Fruit fly (Drosophila melanogaster) whole organism, prepupa: Measurements from ENCODE around the gene CG9662.

Experiments used
- Blimp-1 ChIP-seq: fragments of 200-800 bp; sonication (Bioruptor generic); optimal IDR thresholded peaks from 3 replicates; lab custom pipeline; 2017; ENCODE audit warnings: missing biosample characterization, missing genetic modification characterization, mild to moderate bottlenecking, moderate library complexity, missing genetic modification reagents
- CG10631 ChIP-seq: fragments of 200-800 bp; sonication (Bioruptor generic); optimal IDR thresholded peaks from 2 replicates; lab custom pipeline; 2016; ENCODE audit warnings: missing biosample characterization, missing genetic modification characterization
- CG10669 ChIP-seq: fragments of 200-800 bp; sonication (Bioruptor generic); optimal IDR thresholded peaks from 3 replicates; lab custom pipeline; 2018; ENCODE audit warnings: missing biosample characterization, mild to moderate bottlenecking, missing genetic modification characterization, moderate library complexity
- CG11294 ChIP-seq: fragments of 200-800 bp; sonication (Bioruptor generic); IDR thresholded peaks from 2 replicates; pipeline ENCODE4 v1.3.6; 2022; ENCODE audit warnings: missing biosample characterization, missing genetic modification characterization
- CG11902 ChIP-seq: fragments of 200-800 bp; sonication (Bioruptor generic); optimal IDR thresholded peaks from 3 replicates; lab custom pipeline; 2016; ENCODE audit warnings: missing biosample characterization, missing genetic modification characterization
- CG15336 ChIP-seq: fragments of 200-800 bp; sonication (Bioruptor generic); IDR thresholded peaks from 2 replicates; pipeline ENCODE4 v1.3.6; 2022; ENCODE audit warnings: missing biosample characterization, missing genetic modification characterization
- CG1621 ChIP-seq: fragments of 200-800 bp; sonication (Bioruptor generic); optimal IDR thresholded peaks from 3 replicates; lab custom pipeline; 2018; ENCODE audit warnings: missing biosample characterization, mild to moderate bottlenecking, missing genetic modification characterization
- CG3032 ChIP-seq: fragments of 200-800 bp; optimal IDR thresholded peaks from 2 replicates; lab custom pipeline; 2019; ENCODE audit warnings: missing biosample characterization, mild to moderate bottlenecking, missing genetic modification characterization, moderate library complexity
- CG31627 ChIP-seq: fragments of 200-800 bp; sonication (Bioruptor generic); optimal IDR thresholded peaks from 3 replicates; lab custom pipeline; 2016; ENCODE audit warnings: missing biosample characterization, missing genetic modification characterization
- CG32006 ChIP-seq: fragments of 200-800 bp; sonication (Bioruptor generic); optimal IDR thresholded peaks from 3 replicates; lab custom pipeline; 2017; ENCODE audit warnings: missing biosample characterization, mild to moderate bottlenecking, missing genetic modification characterization
- CG3919 ChIP-seq: fragments of 200-800 bp; sonication (Bioruptor generic); optimal IDR thresholded peaks from 3 replicates; lab custom pipeline; 2016; ENCODE audit warnings: missing biosample characterization, missing genetic modification characterization
- CG6163 ChIP-seq: fragments of 200-800 bp; sonication (Bioruptor generic); IDR thresholded peaks from 3 replicates; pipeline ENCODE4 v1.3.6; 2022; ENCODE audit warnings: missing biosample characterization, missing genetic modification characterization
- CG6854 ChIP-seq: fragments of 200-800 bp; sonication (Bioruptor generic); optimal IDR thresholded peaks from 2 replicates; lab custom pipeline; 2017; ENCODE audit warnings: missing biosample characterization, mild to moderate bottlenecking, missing genetic modification characterization
- CG8319 ChIP-seq: fragments of 200-800 bp; sonication (Bioruptor generic); optimal IDR thresholded peaks from 3 replicates; lab custom pipeline; 2016; ENCODE audit warnings: missing biosample characterization, missing genetic modification characterization
- CG8632 ChIP-seq: fragments of 200-800 bp; sonication (Bioruptor generic); optimal IDR thresholded peaks from 3 replicates; lab custom pipeline; 2016; ENCODE audit warnings: missing biosample characterization, missing genetic modification characterization
- CG9139 ChIP-seq: fragments of 200-800 bp; sonication (Bioruptor generic); optimal IDR thresholded peaks from 3 replicates; lab custom pipeline; 2017; ENCODE audit warnings: missing biosample characterization, mild to moderate bottlenecking, missing genetic modification characterization
- Eip78C ChIP-seq: fragments of 200-800 bp; sonication (Bioruptor generic); peaks from one replicate; lab custom pipeline; 2016; ENCODE audit warnings: missing biosample characterization, missing genetic modification characterization
- Eip93F ChIP-seq: fragments of 200-800 bp; sonication (Bioruptor generic); optimal IDR thresholded peaks from 2 replicates; lab custom pipeline; 2016; ENCODE audit warnings: missing biosample characterization, mild to moderate bottlenecking, missing genetic modification characterization
- Ets96B ChIP-seq: fragments of 200-800 bp; optimal IDR thresholded peaks from 2 replicates; lab custom pipeline; 2019; ENCODE audit warnings: missing biosample characterization, mild to moderate bottlenecking, missing genetic modification characterization, moderate library complexity
- Gug ChIP-seq: fragments of 200-800 bp; sonication (Bioruptor generic); IDR thresholded peaks from 2 replicates; pipeline ENCODE4 v1.3.6; 2022; ENCODE audit warnings: missing biosample characterization, missing genetic modification characterization
- Hr39 ChIP-seq: fragments of 200-800 bp; sonication (Bioruptor generic); optimal IDR thresholded peaks from 2 replicates; lab custom pipeline; 2016; ENCODE audit warnings: missing biosample characterization, missing genetic modification characterization
- Hr4 ChIP-seq: fragments of 200-800 bp; sonication (Bioruptor generic); optimal IDR thresholded peaks from 3 replicates; lab custom pipeline; 2016; ENCODE audit warnings: missing biosample characterization, missing genetic modification characterization
- Lpt ChIP-seq: fragments of 200-800 bp; sonication (Bioruptor generic); optimal IDR thresholded peaks from 3 replicates; lab custom pipeline; 2016; ENCODE audit warnings: missing biosample characterization, missing genetic modification characterization
- OdsH ChIP-seq: fragments of 200-800 bp; sonication (Bioruptor generic); optimal IDR thresholded peaks from 3 replicates; lab custom pipeline; 2016; ENCODE audit warnings: missing biosample characterization, missing genetic modification characterization
- Smox ChIP-seq: fragments of 200-800 bp; sonication (Bioruptor generic); optimal IDR thresholded peaks from 3 replicates; lab custom pipeline; 2016; ENCODE audit warnings: missing biosample characterization, missing genetic modification characterization
- Sox102F ChIP-seq: fragments of 200-800 bp; sonication (Bioruptor generic); optimal IDR thresholded peaks from 2 replicates; lab custom pipeline; 2016; ENCODE audit warnings: missing biosample characterization, mild to moderate bottlenecking, missing genetic modification characterization
- Sox14 ChIP-seq: fragments of 200-800 bp; sonication (Bioruptor generic); optimal IDR thresholded peaks from 3 replicates; lab custom pipeline; 2016; ENCODE audit warnings: missing biosample characterization, missing genetic modification characterization
- Sox15 ChIP-seq: fragments of 200-800 bp; sonication (Bioruptor generic); optimal IDR thresholded peaks from 3 replicates; lab custom pipeline; 2016; ENCODE audit warnings: missing biosample characterization, missing genetic modification characterization
- achi ChIP-seq: fragments of 200-800 bp; sonication (Bioruptor generic); optimal IDR thresholded peaks from 3 replicates; lab custom pipeline; 2016; ENCODE audit warnings: missing biosample characterization, missing genetic modification characterization
- acj6 ChIP-seq: fragments of 200-800 bp; sonication (Bioruptor generic); optimal IDR thresholded peaks from 3 replicates; lab custom pipeline; 2016; ENCODE audit warnings: missing biosample characterization, missing genetic modification characterization
- cyc ChIP-seq: fragments of 200-800 bp; sonication (Bioruptor generic); optimal IDR thresholded peaks from 3 replicates; lab custom pipeline; 2016; ENCODE audit warnings: missing biosample characterization, missing genetic modification characterization
- dsx ChIP-seq: fragments of 200-800 bp; optimal IDR thresholded peaks from 3 replicates; lab custom pipeline; 2019; ENCODE audit warnings: missing biosample characterization, mild to moderate bottlenecking, missing genetic modification characterization, moderate library complexity; ENCODE audit not compliant: poor library complexity, severe bottlenecking
- eg ChIP-seq: fragments of 200-800 bp; sonication (Bioruptor generic); IDR thresholded peaks from 3 replicates; pipeline ENCODE4 v1.3.6; 2022; ENCODE audit warnings: missing biosample characterization, missing genetic modification characterization
- fd85E ChIP-seq: fragments of 200-800 bp; sonication (Bioruptor generic); optimal IDR thresholded peaks from 3 replicates; lab custom pipeline; 2016; ENCODE audit warnings: missing biosample characterization, missing genetic modification characterization
- fkh ChIP-seq: fragments of 200-800 bp; sonication (Bioruptor generic); optimal IDR thresholded peaks from 3 replicates; lab custom pipeline; 2017; ENCODE audit warnings: missing biosample characterization, mild to moderate bottlenecking, missing genetic modification characterization, moderate library complexity
- net ChIP-seq: fragments of 200-800 bp; sonication (Bioruptor generic); optimal IDR thresholded peaks from 3 replicates; lab custom pipeline; 2016; ENCODE audit warnings: missing biosample characterization, missing genetic modification characterization
- ss ChIP-seq, 2 experiments: fragments of 200-800 bp; sonication (Bioruptor generic); optimal IDR thresholded peaks; 2 replicates in 1 of 2; 3 replicates in 1 of 2; lab custom pipeline; 2017 to 2018; ENCODE audit warnings: mild to moderate bottlenecking in 2 of 2, missing biosample characterization in 2 of 2, missing genetic modification characterization in 2 of 2, moderate library complexity in 1 of 2
- svp ChIP-seq: fragments of 200-800 bp; sonication (Bioruptor generic); peaks from one replicate; lab custom pipeline; 2016; ENCODE audit warnings: missing biosample characterization, missing genetic modification characterization
- vri ChIP-seq: fragments of 200-800 bp; sonication (Bioruptor generic); optimal IDR thresholded peaks from 3 replicates; lab custom pipeline; 2016; ENCODE audit warnings: missing biosample characterization, mild to moderate bottlenecking, missing genetic modification characterization

CG9662 gene

dm6 chr2L:3376684-3377086 is at the start of gene CG9662, which contains the start of gene Ptpa (continued):
- no peak for TF ChIP-seq Blimp-1 (GFP tag; lab: Kevin White, UChicago)
- TF ChIP-seq net (GFP tag; lab: Kevin White, UChicago): peak; percentile 37
- TF ChIP-seq Gug: peak; percentile 67
- TF ChIP-seq eg: peak; percentile 61; the same call in 1 of the 3 replicates
- TF ChIP-seq CG32006: peak; percentile 77
- peak; percentile 36 for TF ChIP-seq CG1621 (tag; lab: Kevin White, UChicago)
- peak; percentile 60; the same call in 1 of the 2 replicates for TF ChIP-seq CG11294 (GFP tag; lab: Robert Waterston, UW)
- TF ChIP-seq fkh (GFP tag; lab: Kevin White, UChicago): peak; percentile 72

- TF ChIP-seq vri (GFP tag; lab: Kevin White, UChicago): no peak
- no peak for TF ChIP-seq Gug
- no peak for TF ChIP-seq Blimp-1 (GFP tag; lab: Kevin White, UChicago)
- no peak for TF ChIP-seq OdsH (GFP tag; lab: Kevin White, UChicago)
- peak; percentile 33 for TF ChIP-seq CG3032 (tag; lab: Kevin White, UChicago)
- TF ChIP-seq, all 60 proteins: peak for 1
Observed at dm6 chr2L:3425947-3426346, 49.4 kb upstream of the CG9662 start.

- TF ChIP-seq CG15336 (0 out of 2 replicates have a peak, but pooled peaks have one; percentile 9), vri (GFP tag; lab: Kevin White, UChicago) (no peak), CG6163 (GFP tag; lab: Robert Waterston, UW) (peak; percentile 6; the same call in 1 of the 3 replicates), CG3919 (GFP tag; lab: Kevin White, UChicago) (peak; percentile 10), eg (peak; percentile 13; the same call in 1 of the 3 replicates), Hr39 (GFP tag; lab: Kevin White, UChicago) (no peak), Lpt (GFP tag; lab: Kevin White, UChicago) (no peak), Eip78C (GFP tag; lab: Kevin White, UChicago) (peak; percentile 50)
- TF ChIP-seq, all 60 proteins: peak for 5
Observed at dm6 chr2L:3422753-3423152, 46.2 kb upstream of the CG9662 start.

dm6 chr2L:3417613-3418012 is 41.1 kb upstream of the CG9662 start:
- TF ChIP-seq svp (peak; percentile 4), OdsH (GFP tag; lab: Kevin White, UChicago) (no peak)
- TF ChIP-seq, all 60 proteins: peak for 1

dm6 chr2L:3416527-3417304 is 40.2 kb upstream of the CG9662 start, which contains the start of gene CG31952:
TSS of gene CG31952 (plus strand) at chr2L:3416693.
- no peak for TF ChIP-seq dsx
- no peak for TF ChIP-seq CG6854 (GFP tag; lab: Kevin White, UChicago)
- peak; percentile 30 for TF ChIP-seq CG11902 (GFP tag; lab: Kevin White, UChicago)
- no peak for TF ChIP-seq Lpt (GFP tag; lab: Kevin White, UChicago)
- no peak for TF ChIP-seq CG9139 (GFP tag; lab: Kevin White, UChicago)
- no peak for TF ChIP-seq Hr39 (GFP tag; lab: Kevin White, UChicago)
- TF ChIP-seq Eip93F: no peak
- TF ChIP-seq CG15336: peak; percentile 69
- TF ChIP-seq CG1621 (tag; lab: Kevin White, UChicago): no peak
- TF ChIP-seq achi (GFP tag; lab: Kevin White, UChicago): peak; percentile 39
- TF ChIP-seq Ets96B (tag; lab: Kevin White, UChicago): peak; percentile 35
- TF ChIP-seq CG8319: no peak
- TF ChIP-seq CG32006: no peak
- TF ChIP-seq Sox102F (GFP tag; lab: Kevin White, UChicago): no peak
- TF ChIP-seq svp: peak; percentile 49
- TF ChIP-seq cyc (GFP tag; lab: Kevin White, UChicago): no peak
- TF ChIP-seq CG31627 (GFP tag; lab: Kevin White, UChicago): no peak
- peak; percentile 22 for TF ChIP-seq Hr4 (GFP tag; lab: Kevin White, UChicago)
- peak; percentile 60; the same call in 2 of the 3 replicates for TF ChIP-seq CG6163 (GFP tag; lab: Robert Waterston, UW)
- peak; percentile 26 for TF ChIP-seq Sox15 (GFP tag; lab: Kevin White, UChicago)
- TF ChIP-seq CG10669: peak; percentile 21
- peak in 1 of 2 experiments; percentile 37 for TF ChIP-seq ss (GFP tag; optimal IDR thresholded peaks at IDR 0.05; lab: Kevin White, UChicago)
- TF ChIP-seq CG10631: no peak
- TF ChIP-seq Blimp-1 (GFP tag; lab: Kevin White, UChicago): peak; percentile 33
- no peak for TF ChIP-seq Smox (GFP tag; lab: Kevin White, UChicago)
- no peak for TF ChIP-seq Sox14 (GFP tag; lab: Kevin White, UChicago)
- no peak for TF ChIP-seq fkh (GFP tag; lab: Kevin White, UChicago)
- TF ChIP-seq acj6 (GFP tag; lab: Kevin White, UChicago): peak; percentile 47
- TF ChIP-seq Eip78C (GFP tag; lab: Kevin White, UChicago): peak; percentile 91
- TF ChIP-seq eg: 0 out of 3 replicates have a peak, but pooled peaks have one; percentile 23
- peak; percentile 13 for TF ChIP-seq OdsH (GFP tag; lab: Kevin White, UChicago)
- TF ChIP-seq fd85E (GFP tag; lab: Kevin White, UChicago): no peak
- peak; percentile 38 for TF ChIP-seq CG8632 (GFP tag; lab: Kevin White, UChicago)
